Fruit fly (Drosophila melanogaster) whole organism, adult: Measurements from ENCODE around the gene Coq4.

Experiments
- CG11617 ChIP-seq: fragments of 200-800 bp; sonication (Bioruptor generic); optimal IDR thresholded peaks from 2 replicates; lab custom pipeline; 2017; ENCODE audit warnings: mild to moderate bottlenecking, missing biosample characterization, missing genetic modification reagents, missing genetic modification characterization
- CG12768 ChIP-seq: fragments of 200-800 bp; sonication (Bioruptor generic); optimal IDR thresholded peaks from 2 replicates; lab custom pipeline; 2017; ENCODE audit warnings: missing biosample characterization, missing genetic modification characterization, mild to moderate bottlenecking, moderate library complexity, missing genetic modification reagents
- CG14711 ChIP-seq: fragments of 200-800 bp; sonication (Bioruptor generic); optimal IDR thresholded peaks from 2 replicates; lab custom pipeline; 2018; ENCODE audit warnings: missing biosample characterization, mild to moderate bottlenecking, missing genetic modification characterization, moderate library complexity
- CG1620 ChIP-seq: fragments of 200-800 bp; sonication (Bioruptor generic); optimal IDR thresholded peaks from 2 replicates; lab custom pipeline; 2016; ENCODE audit warnings: missing biosample characterization, missing genetic modification characterization
- CG33017 ChIP-seq: fragments of 200-800 bp; sonication (Bioruptor generic); optimal IDR thresholded peaks from 2 replicates; lab custom pipeline; 2018; ENCODE audit warnings: missing biosample characterization, mild to moderate bottlenecking, missing genetic modification characterization, moderate library complexity
- CG5204 ChIP-seq: fragments of 200-800 bp; sonication (Bioruptor generic); optimal IDR thresholded peaks from 2 replicates; lab custom pipeline; 2016; ENCODE audit warnings: missing biosample characterization, missing genetic modification characterization
- CG7045 ChIP-seq: fragments of 200-800 bp; sonication (Bioruptor generic); optimal IDR thresholded peaks from 2 replicates; lab custom pipeline; 2017; ENCODE audit warnings: missing biosample characterization, mild to moderate bottlenecking, missing genetic modification characterization
- CG7101 ChIP-seq: fragments of 200-800 bp; sonication (Bioruptor generic); optimal IDR thresholded peaks from 2 replicates; lab custom pipeline; 2018; ENCODE audit warnings: missing biosample characterization, mild to moderate bottlenecking, missing genetic modification characterization, moderate library complexity
- Clk ChIP-seq: fragments of 200-800 bp; sonication (Bioruptor generic); optimal IDR thresholded peaks from 2 replicates; lab custom pipeline; 2017; ENCODE audit warnings: missing biosample characterization, missing genetic modification characterization
- Crg-1 ChIP-seq: fragments of 200-800 bp; sonication (Bioruptor generic); optimal IDR thresholded peaks from 2 replicates; lab custom pipeline; 2016; ENCODE audit warnings: missing biosample characterization, missing genetic modification characterization
- Hr96 ChIP-seq: fragments of 200-800 bp; sonication (Bioruptor generic); optimal IDR thresholded peaks from 2 replicates; lab custom pipeline; 2016; ENCODE audit warnings: missing biosample characterization, missing genetic modification characterization
- Mnt ChIP-seq: fragments of 200-800 bp; sonication (Bioruptor generic); optimal IDR thresholded peaks from 2 replicates; lab custom pipeline; 2016; ENCODE audit warnings: missing biosample characterization, mild to moderate bottlenecking, missing genetic modification characterization
- bab1 ChIP-seq: fragments of 200-800 bp; sonication (Bioruptor generic); optimal IDR thresholded peaks from 3 replicates; lab custom pipeline; 2019; ENCODE audit warnings: missing biosample characterization, mild to moderate bottlenecking, missing genetic modification characterization, moderate library complexity
- cic ChIP-seq: fragments of 200-800 bp; sonication (Bioruptor generic); optimal IDR thresholded peaks from 2 replicates; lab custom pipeline; 2017; ENCODE audit warnings: missing biosample characterization, mild to moderate bottlenecking, missing genetic modification characterization, moderate library complexity
- cnc ChIP-seq, 2 experiments: fragments of >200 bp; optimal IDR thresholded peaks; 2 replicates each; lab custom pipeline; 2017
- kay ChIP-seq: fragments of 200-800 bp; sonication (Bioruptor generic); peaks from one replicate; lab custom pipeline; 2016; ENCODE audit warnings: missing biosample characterization, missing genetic modification characterization, borderline replicate concordance
- ovo ChIP-seq: fragments of 200-800 bp; sonication (Bioruptor generic); optimal IDR thresholded peaks from 2 replicates; lab custom pipeline; 2016; ENCODE audit warnings: missing biosample characterization, missing genetic modification characterization
- pad ChIP-seq: fragments of 200-800 bp; sonication (Bioruptor generic); optimal IDR thresholded peaks from 3 replicates; lab custom pipeline; 2017; ENCODE audit warnings: missing biosample characterization, missing genetic modification characterization, mild to moderate bottlenecking, moderate library complexity, missing genetic modification reagents
- tj ChIP-seq: fragments of 200-800 bp; sonication (Bioruptor generic); optimal IDR thresholded peaks from 3 replicates; lab custom pipeline; 2017; ENCODE audit warnings: missing biosample characterization, mild to moderate bottlenecking, missing genetic modification characterization, moderate library complexity
- toe ChIP-seq: fragments of 200-800 bp; sonication (Bioruptor generic); optimal IDR thresholded peaks from 2 replicates; lab custom pipeline; 2016; ENCODE audit warnings: missing biosample characterization, missing genetic modification characterization

The Coq4 gene

dm6 chr3L:17470110-17470509, 36.7 kb upstream of the Coq4 start, which contains the start of gene SecCl:
TSS of gene SecCl (plus strand) at chr3L:17470127.
- TF ChIP-seq toe (GFP tag; lab: Kevin White, UChicago): no peak
- TF ChIP-seq CG11617 (GFP tag; lab: Kevin White, UChicago): no peak
- TF ChIP-seq cic (GFP tag; lab: Kevin White, UChicago): no peak
- TF ChIP-seq CG14711: no peak
- no peak for TF ChIP-seq CG33017 (tag; lab: Kevin White, UChicago)
- TF ChIP-seq Mnt (GFP tag; lab: Kevin White, UChicago): no peak
- TF ChIP-seq ovo: no peak
- TF ChIP-seq CG7101 (tag; lab: Kevin White, UChicago): no peak

dm6 chr3L:17465804-17466203, 32.4 kb upstream of the Coq4 start, which contains the start of gene QIL1:
TSS of gene QIL1 (plus strand) at chr3L:17465945.
- TF ChIP-seq pad (GFP tag; lab: Kevin White, UChicago) (no peak), Mnt (GFP tag; lab: Kevin White, UChicago) (no peak), toe (GFP tag; lab: Kevin White, UChicago) (no peak), CG5204 (GFP tag; lab: Kevin White, UChicago) (no peak), ovo (no peak), Crg-1 (GFP tag; lab: Kevin White, UChicago) (no peak), cnc (optimal IDR thresholded peaks at IDR 0.05; lab: Kevin White, UChicago) (no peak), bab1 (GFP tag; lab: Kevin White, UChicago) (peak; percentile 35)

- TF ChIP-seq CG11617 (GFP tag; lab: Kevin White, UChicago) (no peak), cnc (optimal IDR thresholded peaks at IDR 0.05; lab: Kevin White, UChicago) (no peak), CG7045 (no peak), cic (GFP tag; lab: Kevin White, UChicago) (no peak), kay (GFP tag; lab: Kevin White, UChicago) (no peak), Crg-1 (GFP tag; lab: Kevin White, UChicago) (no peak), CG7101 (tag; lab: Kevin White, UChicago) (no peak), CG12768 (GFP tag; lab: Kevin White, UChicago) (no peak), CG1620 (no peak), pad (GFP tag; lab: Kevin White, UChicago) (no peak), tj (GFP tag; lab: Kevin White, UChicago) (no peak), bab1 (GFP tag; lab: Kevin White, UChicago) (no peak), Hr96 (GFP tag; lab: Kevin White, UChicago) (no peak)
These were observed 29.1 kb upstream of the Coq4 start for dm6 chr3L:17462474-17462873.

- TF ChIP-seq CG33017 (tag; lab: Kevin White, UChicago): no peak
- TF ChIP-seq Crg-1 (GFP tag; lab: Kevin White, UChicago): no peak
- no peak for TF ChIP-seq CG14711
- no peak for TF ChIP-seq cic (GFP tag; lab: Kevin White, UChicago)
- no peak for TF ChIP-seq Hr96 (GFP tag; lab: Kevin White, UChicago)
- TF ChIP-seq CG7045: no peak
- no peak for TF ChIP-seq pad (GFP tag; lab: Kevin White, UChicago)
- TF ChIP-seq Mnt (GFP tag; lab: Kevin White, UChicago): no peak
- TF ChIP-seq bab1 (GFP tag; lab: Kevin White, UChicago): no peak
- no peak for TF ChIP-seq CG5204 (GFP tag; lab: Kevin White, UChicago)
- no peak for TF ChIP-seq CG11617 (GFP tag; lab: Kevin White, UChicago)
These were observed 28.1 kb upstream of the Coq4 start for dm6 chr3L:17461369-17462012.

dm6 chr3L:17458856-17459518, 25.6 kb upstream of the Coq4 start:
- TF ChIP-seq kay (GFP tag; lab: Kevin White, UChicago) (peak; percentile 55), CG7101 (tag; lab: Kevin White, UChicago) (no peak)

dm6 chr3L:17457695-17458242, 24.3 kb upstream of the Coq4 start:
- TF ChIP-seq pad (GFP tag; lab: Kevin White, UChicago) (no peak), Clk (no peak), ovo (no peak), cnc (optimal IDR thresholded peaks at IDR 0.05; lab: Kevin White, UChicago) (no peak), CG14711 (no peak), CG11617 (GFP tag; lab: Kevin White, UChicago) (no peak), Hr96 (GFP tag; lab: Kevin White, UChicago) (no peak), tj (GFP tag; lab: Kevin White, UChicago) (no peak), toe (GFP tag; lab: Kevin White, UChicago) (no peak), cic (GFP tag; lab: Kevin White, UChicago) (no peak), CG7045 (no peak), CG1620 (no peak), kay (GFP tag; lab: Kevin White, UChicago) (no peak), bab1 (GFP tag; lab: Kevin White, UChicago) (no peak), Mnt (GFP tag; lab: Kevin White, UChicago) (no peak), Crg-1 (GFP tag; lab: Kevin White, UChicago) (no peak), CG7101 (tag; lab: Kevin White, UChicago) (no peak), CG12768 (GFP tag; lab: Kevin White, UChicago) (no peak)
